Fruit fly (Drosophila melanogaster): ENCODE measurements around the gene CG6299.

CG6299 gene

DNA sequence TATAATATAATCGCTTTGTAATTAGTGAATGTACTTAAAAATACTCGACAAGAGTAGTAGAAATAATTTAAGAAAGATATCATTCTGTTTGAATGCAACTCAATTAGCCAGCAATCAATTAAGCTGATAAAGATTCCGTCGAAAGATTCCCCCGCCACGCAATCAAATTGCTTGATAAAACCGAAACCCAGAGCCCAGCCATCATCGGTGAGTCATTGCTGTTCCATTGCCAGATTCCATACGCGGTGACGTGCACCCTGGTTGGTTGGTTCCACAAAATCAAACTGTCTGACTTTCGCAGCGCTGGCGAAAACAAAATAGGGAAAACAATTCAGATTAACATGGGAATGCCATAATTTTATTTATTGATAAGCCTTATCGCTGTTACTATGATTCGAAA, 2.0 kb downstream of the CG6299 start (continued):
- 0 out of 2 replicates have a peak, but pooled peaks have one; percentile 16 for TF ChIP-seq Awh (GFP tag; IDR thresholded peaks at IDR 0.05)

DNA sequence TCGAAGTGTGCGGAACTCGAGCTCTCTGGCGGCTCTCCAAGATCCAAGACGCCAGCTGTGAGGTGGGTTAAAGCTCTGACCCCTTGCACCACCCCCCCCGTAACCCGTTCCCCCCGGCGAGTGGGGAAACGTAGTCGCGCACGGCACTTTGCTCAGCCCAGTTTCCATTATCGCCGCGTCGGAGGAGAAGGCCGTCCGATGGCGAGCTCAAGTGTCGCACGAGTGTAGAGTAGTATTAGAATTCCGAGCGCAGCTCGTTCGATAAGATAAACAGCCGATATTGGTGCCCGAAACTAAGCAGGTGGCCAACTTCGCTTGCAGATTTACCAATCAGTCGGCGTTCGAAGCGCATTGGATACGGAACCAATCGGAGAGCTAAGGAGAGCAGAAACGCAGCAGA, 2.9 kb downstream of the CG6299 start:
- TF ChIP-seq chm (GFP tag; IDR thresholded peaks at IDR 0.05) (no peak), Rfx (GFP tag; IDR thresholded peaks at IDR 0.05) (0 out of 2 replicates have a peak, but pooled peaks have one; percentile 4), CG7372 (GFP tag; IDR thresholded peaks at IDR 0.05) (no peak), CG16813 (GFP tag; IDR thresholded peaks at IDR 0.05; ENCODE audit: partially characterized antibody) (no peak), Drgx (GFP tag; IDR thresholded peaks at IDR 0.05) (no peak), CG1832 (GFP tag; optimal IDR thresholded peaks at IDR 0.05) (no peak), Fer3 (tag; optimal IDR thresholded peaks at IDR 0.05) (no peak), NfI (GFP tag; optimal IDR thresholded peaks at IDR 0.05) (no peak), pros (GFP tag; optimal IDR thresholded peaks at IDR 0.05) (peak; percentile 73), Ravus (GFP tag; IDR thresholded peaks at IDR 0.05) (no peak), Hr39 (optimal IDR thresholded peaks at IDR 0.05) (no peak), esg (GFP tag; conservative IDR thresholded peaks at IDR 0.05) (no peak), CG42726 (GFP tag; IDR thresholded peaks at IDR 0.05; ENCODE audit: partially characterized antibody) (no peak), cg (GFP tag; optimal IDR thresholded peaks at IDR 0.05) (peak; percentile 33), crol (GFP tag; IDR thresholded peaks at IDR 0.05) (peak; percentile 96), sima (GFP tag; optimal IDR thresholded peaks at IDR 0.05) (no peak), unc-4 (GFP tag; IDR thresholded peaks at IDR 0.05; ENCODE audit: partially characterized antibody) (no peak), chif (GFP tag; optimal IDR thresholded peaks at IDR 0.05) (no peak), Deaf1 (tag; optimal IDR thresholded peaks at IDR 0.05) (peak; percentile 89), crp (GFP tag; optimal IDR thresholded peaks at IDR 0.05) (peak in 1 of 2 experiments; percentile 35), HmgZ (tag; optimal IDR thresholded peaks at IDR 0.05) (peak; percentile 22), CG4360 (GFP tag; IDR thresholded peaks at IDR 0.05) (no peak), CG12236 (GFP tag; optimal IDR thresholded peaks at IDR 0.05) (no peak), CkIIα-i1 (GFP tag; IDR thresholded peaks at IDR 0.05) (no peak), pfk (GFP tag; optimal IDR thresholded peaks at IDR 0.05) (no peak), CG4820 (GFP tag; optimal IDR thresholded peaks at IDR 0.05) (no peak), ato (GFP tag; IDR thresholded peaks at IDR 0.05; ENCODE audit: partially characterized antibody) (no peak), D19B (GFP tag; optimal IDR thresholded peaks at IDR 0.05) (no peak), Med (GFP tag) (peak; percentile 71), disco-r (GFP tag; optimal IDR thresholded peaks at IDR 0.05) (no peak), wdn (GFP tag; IDR thresholded peaks at IDR 0.05) (no peak), CG13287 (GFP tag; IDR thresholded peaks at IDR 0.05; ENCODE audit: partially characterized antibody) (peak; percentile 14; the same call in 1 of the 2 replicates), CG34422 (GFP tag; IDR thresholded peaks at IDR 0.05) (0 out of 3 replicates have a peak, but pooled peaks have one; percentile 26), bowl (GFP tag; IDR thresholded peaks at IDR 0.05) (no peak), Camta (GFP tag; optimal IDR thresholded peaks at IDR 0.05) (no peak), Dref (GFP tag; IDR thresholded peaks at IDR 0.05) (no peak), CG10543 (GFP tag; optimal IDR thresholded peaks at IDR 0.05) (peak; percentile 89), zf30C (GFP tag; optimal IDR thresholded peaks at IDR 0.05) (no peak), Elba2 (GFP tag; optimal IDR thresholded peaks at IDR 0.05) (no peak), pnt (GFP tag; optimal IDR thresholded peaks at IDR 0.05) (no peak), CG13894 (tag; optimal IDR thresholded peaks at IDR 0.05) (peak; percentile 42), sd (tag; optimal IDR thresholded peaks at IDR 0.05) (no peak), H2.0 (GFP tag; IDR thresholded peaks at IDR 0.05) (no peak), CG15696 (tag; optimal IDR thresholded peaks at IDR 0.05) (no peak), nau (GFP tag; optimal IDR thresholded peaks at IDR 0.05) (no peak), Atf3 (GFP tag; optimal IDR thresholded peaks at IDR 0.05) (no peak), CG2889 (GFP tag; IDR thresholded peaks at IDR 0.05) (no peak), wor (GFP tag; IDR thresholded peaks at IDR 0.05) (no peak)
